Worm (Caenorhabditis elegans) whole organism, L4 larva: ENCODE data around the gene dyf-6.

Source experiments
- F10B5.3 ChIP-seq: sonication (generic microtip); optimal IDR thresholded peaks from 2 replicates; lab custom pipeline; 2016; ENCODE audit warnings: mild to moderate bottlenecking, missing genetic modification characterization, missing compliant biosample characterization
- F26F4.8 ChIP-seq: fragments of 200-800 bp; sonication (Bioruptor generic); conservative IDR thresholded peaks from 2 replicates; pipeline ENCODE4 v1.3.6; 2022; ENCODE audit warnings: missing genetic modification characterization, missing compliant biosample characterization
- F49E8.2 ChIP-seq: sonication (generic microtip); optimal IDR thresholded peaks from 2 replicates; lab custom pipeline; 2016; ENCODE audit warnings: missing compliant biosample characterization, mild to moderate bottlenecking, missing genetic modification characterization, borderline replicate concordance
- Y105C5A.15 ChIP-seq: fragments of 200-800 bp; sonication (Bioruptor generic); IDR thresholded peaks from 2 replicates; pipeline ENCODE4 v1.3.6; 2022; ENCODE audit warnings: missing genetic modification characterization, missing compliant biosample characterization
- Y75B8A.6 ChIP-seq: fragments of 200-800 bp; sonication (Bioruptor generic); IDR thresholded peaks from 2 replicates; pipeline ENCODE4 v1.3.6; 2022; ENCODE audit warnings: missing genetic modification reagents, missing genetic modification characterization, missing compliant biosample characterization
- ZK337.2 ChIP-seq: fragments of 200-800 bp; sonication (Bioruptor generic); IDR thresholded peaks from 2 replicates; pipeline ENCODE4 v1.3.6; 2022; ENCODE audit warnings: missing genetic modification reagents, missing genetic modification characterization, missing compliant biosample characterization
- aha-1 ChIP-seq: fragments of 150-350 bp; peaks from one replicate; lab custom pipeline; 2014; ENCODE audit warnings: missing biosample characterization, missing genetic modification characterization
- ceh-28 ChIP-seq: fragments of 150-350 bp; optimal IDR thresholded peaks from 2 replicates; lab custom pipeline; 2014; ENCODE audit warnings: missing biosample characterization, missing genetic modification reagents, missing genetic modification characterization
- daf-16 ChIP-seq, 3 experiments: sonication (generic microtip); optimal IDR thresholded peaks; 2 replicates each; lab custom pipeline; 2016 to 2017; ENCODE audit warnings: missing genetic modification characterization in 3 of 3, missing genetic modification reagents in 3 of 3, mild to moderate bottlenecking in 2 of 3, missing compliant biosample characterization in 2 of 3, missing biosample characterization in 1 of 3, moderate library complexity in 1 of 3
- dmd-8 ChIP-seq: fragments of 200-800 bp; sonication (Bioruptor generic); IDR thresholded peaks from 2 replicates; pipeline ENCODE4 v1.3.6; 2022; ENCODE audit warnings: missing genetic modification characterization, missing compliant biosample characterization
- dpl-1 ChIP-seq: fragments of 150-350 bp; optimal IDR thresholded peaks from 2 replicates; lab custom pipeline; 2014; ENCODE audit warnings: missing biosample characterization, missing genetic modification reagents, missing genetic modification characterization
- egl-27 ChIP-seq: sonication (generic microtip); optimal IDR thresholded peaks from 3 replicates; lab custom pipeline; 2017; ENCODE audit warnings: missing biosample characterization, missing genetic modification reagents, missing genetic modification characterization
- egl-43 ChIP-seq: fragments of 200-800 bp; sonication (Bioruptor generic); IDR thresholded peaks from 2 replicates; pipeline ENCODE4 v1.3.6; 2022; ENCODE audit warnings: missing genetic modification reagents, missing genetic modification characterization, missing compliant biosample characterization
- gei-8 ChIP-seq: fragments of 200-800 bp; sonication (Bioruptor generic); optimal IDR thresholded peaks from 2 replicates; lab custom pipeline; 2018; ENCODE audit warnings: mild to moderate bottlenecking, missing genetic modification characterization, missing compliant biosample characterization
- hif-1 ChIP-seq, 2 experiments: sonication (generic microtip); optimal IDR thresholded peaks; 2 replicates each; lab custom pipeline; 2016 to 2017; ENCODE audit warnings: missing compliant biosample characterization in 2 of 2, missing genetic modification characterization in 2 of 2, missing genetic modification reagents in 2 of 2, missing genotype in 2 of 2, mild to moderate bottlenecking in 1 of 2
- lim-7 ChIP-seq: fragments of 200-800 bp; sonication (Bioruptor generic); IDR thresholded peaks from 2 replicates; pipeline ENCODE4 v1.3.6; 2022; ENCODE audit warnings: missing genetic modification characterization, missing compliant biosample characterization
- lin-1 ChIP-seq: fragments of 200-800 bp; sonication (Bioruptor generic); IDR thresholded peaks from 2 replicates; pipeline ENCODE4 v1.3.6; 2022; ENCODE audit warnings: missing genetic modification reagents, missing genetic modification characterization, missing compliant biosample characterization
- lin-13 ChIP-seq: fragments of 150-350 bp; optimal IDR thresholded peaks from 2 replicates; lab custom pipeline; 2014; ENCODE audit warnings: missing biosample characterization, missing genetic modification reagents, missing genetic modification characterization
- lin-15B ChIP-seq: fragments of 150-350 bp; sonication (generic microtip); optimal IDR thresholded peaks from 3 replicates; lab custom pipeline; 2014; ENCODE audit warnings: missing biosample characterization, missing genetic modification characterization
- lin-38 ChIP-seq: fragments of 200-800 bp; sonication (Bioruptor generic); IDR thresholded peaks from 2 replicates; pipeline ENCODE4 v1.3.6; 2022; ENCODE audit warnings: missing genetic modification reagents, missing genetic modification characterization, missing compliant biosample characterization
- mdl-1 ChIP-seq, 2 experiments: fragments of 150-350 bp in 1 of 2; sonication (generic microtip) in 1 of 2; optimal IDR thresholded peaks; 2 replicates each; lab custom pipeline; 2014 to 2017; ENCODE audit warnings: missing biosample characterization in 2 of 2, missing genetic modification characterization in 2 of 2
- mxl-2 ChIP-seq: fragments of 200-800 bp; sonication (Bioruptor generic); conservative IDR thresholded peaks from 2 replicates; pipeline ENCODE4 v1.3.6; 2022; ENCODE audit warnings: missing genetic modification reagents, missing genetic modification characterization, missing compliant biosample characterization
- nhr-102 ChIP-seq: sonication (generic microtip); optimal IDR thresholded peaks from 2 replicates; lab custom pipeline; 2016; ENCODE audit warnings: mild to moderate bottlenecking, missing genetic modification characterization, moderate library complexity, missing compliant biosample characterization
- nhr-11 ChIP-seq: fragments of 150-350 bp; optimal IDR thresholded peaks from 2 replicates; lab custom pipeline; 2014; ENCODE audit warnings: missing biosample characterization, missing genetic modification characterization
- nhr-237 ChIP-seq: sonication (generic microtip); optimal IDR thresholded peaks from 2 replicates; lab custom pipeline; 2017; ENCODE audit warnings: missing biosample characterization, missing genetic modification characterization
- nhr-42 ChIP-seq: fragments of 200-800 bp; sonication (Bioruptor generic); IDR thresholded peaks from 2 replicates; pipeline ENCODE4 v1.3.6; 2022; ENCODE audit warnings: missing genetic modification characterization, missing compliant biosample characterization
- pqm-1 ChIP-seq: sonication (generic microtip); optimal IDR thresholded peaks from 2 replicates; lab custom pipeline; 2017; ENCODE audit warnings: missing biosample characterization, missing genetic modification characterization
- sdz-12 ChIP-seq: fragments of 200-800 bp; sonication (Bioruptor generic); optimal IDR thresholded peaks from 2 replicates; lab custom pipeline; 2018; ENCODE audit warnings: mild to moderate bottlenecking, missing genetic modification characterization, missing compliant biosample characterization
- set-16 ChIP-seq: fragments of 200-800 bp; sonication (Bioruptor generic); IDR thresholded peaks from 2 replicates; pipeline ENCODE4 v1.3.6; 2022; ENCODE audit warnings: missing genetic modification reagents, missing genetic modification characterization, missing compliant biosample characterization
- spr-3 ChIP-seq: fragments of 200-800 bp; sonication (Bioruptor generic); optimal IDR thresholded peaks from 2 replicates; lab custom pipeline; 2018; ENCODE audit warnings: mild to moderate bottlenecking, missing genetic modification characterization, missing compliant biosample characterization
- unc-130 ChIP-seq: sonication (generic microtip); optimal IDR thresholded peaks from 2 replicates; lab custom pipeline; 2016; ENCODE audit warnings: missing genetic modification reagents, missing genetic modification characterization, missing compliant biosample characterization
- unc-39 ChIP-seq: sonication (generic microtip); optimal IDR thresholded peaks from 2 replicates; lab custom pipeline; 2017; ENCODE audit warnings: missing biosample characterization, missing genetic modification characterization
- vab-7 ChIP-seq: fragments of 200-800 bp; sonication (Bioruptor generic); IDR thresholded peaks from 2 replicates; pipeline ENCODE4 v1.3.6; 2022; ENCODE audit warnings: missing genetic modification reagents, missing genetic modification characterization, missing compliant biosample characterization

The dyf-6 gene

DNA sequence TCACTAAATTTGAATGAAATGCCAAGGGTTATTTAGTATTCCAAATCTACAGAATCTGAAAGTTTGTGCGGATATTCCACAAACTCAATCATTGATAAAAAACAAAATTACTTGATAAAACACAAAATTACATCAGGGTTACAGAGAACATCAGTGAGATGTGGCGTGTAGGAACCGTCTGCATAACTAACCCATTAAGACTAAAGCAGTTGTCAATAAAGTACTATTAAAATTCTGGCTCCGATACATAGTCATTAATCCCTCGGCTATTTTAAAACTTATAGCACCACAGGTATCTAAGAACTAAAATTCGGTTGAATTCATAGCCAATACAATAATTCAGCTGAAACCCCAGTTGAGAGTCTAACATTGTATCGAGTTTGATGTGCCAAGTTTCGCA, 47.5 kb downstream of the dyf-6 start (continued):
- TF ChIP-seq vab-7 (GFP tag; lab: Robert Waterston, UW) (no peak), hif-1 (tag; optimal IDR thresholded peaks at IDR 0.05; lab: Kevin White, UChicago) (no peak), ZK337.2 (GFP tag; lab: Robert Waterston, UW) (no peak), nhr-237 (no peak)
- TF ChIP-seq, all 104 proteins: peak for 13

ce11 chrX:10338100-10338499, 48.2 kb downstream of the dyf-6 start, which contains the start of gene cut-5:
cut-5 (minus strand) TSS chrX:10338200.
- TF ChIP-seq lin-15B (tag; lab: Kevin White, UChicago) (no peak), F10B5.3 (tag; lab: Kevin White, UChicago) (no peak), Y105C5A.15 (no peak), lin-1 (no peak), F26F4.8 (GFP tag; lab: Robert Waterston, UW) (no peak), nhr-11 (tag; lab: Kevin White, UChicago) (no peak), Y75B8A.6 (GFP tag; lab: Robert Waterston, UW) (no peak), unc-39 (tag; lab: Kevin White, UChicago) (no peak), lin-38 (no peak), dpl-1 (GFP tag; lab: Kevin White, UChicago) (no peak), lim-7 (no peak), daf-16 (GFP tag; optimal IDR thresholded peaks at IDR 0.05; lab: Kevin White, UChicago) (no peak), daf-16 (tag; optimal IDR thresholded peaks at IDR 0.05; lab: Kevin White, UChicago) (no peak), spr-3 (GFP tag; lab: Kevin White, UChicago) (no peak), pqm-1 (tag; lab: Kevin White, UChicago) (no peak), lin-13 (GFP tag; lab: Kevin White, UChicago) (no peak), F49E8.2 (tag; lab: Kevin White, UChicago) (no peak)
- TF ChIP-seq, all 104 proteins: peak for 0

ce11 chrX:10336592-10336991, 49.7 kb downstream of the dyf-6 start:
- TF ChIP-seq egl-43 (GFP tag; lab: Robert Waterston, UW) (peak; percentile 59; the same call in 1 of the 2 replicates), ceh-28 (tag; lab: Kevin White, UChicago) (no peak), aha-1 (peak; percentile 72), F26F4.8 (GFP tag; lab: Robert Waterston, UW) (0 out of 2 replicates have a peak, but pooled peaks have one; percentile 53), set-16 (GFP tag; lab: Robert Waterston, UW) (peak; percentile 66), gei-8 (GFP tag; lab: Kevin White, UChicago) (no peak)

DNA sequence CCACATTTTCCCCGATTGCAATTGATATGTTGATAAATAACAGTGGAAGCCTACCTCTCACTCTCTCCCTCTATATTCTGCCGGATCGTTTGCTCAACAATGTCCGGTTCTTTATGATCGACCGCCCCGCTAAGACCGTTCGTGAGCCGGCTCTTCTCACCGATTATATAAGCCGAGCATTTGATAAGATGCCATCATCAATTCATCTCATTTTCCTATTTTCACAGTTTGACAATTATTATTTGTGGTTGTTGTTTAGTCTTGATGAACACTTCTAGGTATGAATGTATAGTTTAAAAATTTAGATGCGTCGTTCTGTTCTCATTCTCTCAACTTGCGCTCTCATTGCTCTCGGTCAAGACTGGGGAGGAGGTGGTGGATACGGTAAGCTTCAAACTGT, 50.2 kb downstream of the dyf-6 start, which contains the start of gene idpa-3:
Gene idpa-3, plus strand, starts transcription at position 301 of the 400 bp plus-strand sequence.
- TF ChIP-seq daf-16 (GFP tag; optimal IDR thresholded peaks at IDR 0.05; lab: Kevin White, UChicago) (no peak), daf-16 (tag; optimal IDR thresholded peaks at IDR 0.05; lab: Kevin White, UChicago) (no peak), mxl-2 (GFP tag; lab: Robert Waterston, UW) (no peak), mdl-1 (tag; optimal IDR thresholded peaks at IDR 0.05; lab: Kevin White, UChicago) (no peak), nhr-42 (GFP tag; lab: Robert Waterston, UW) (no peak), F26F4.8 (GFP tag; lab: Robert Waterston, UW) (no peak), egl-27 (tag; lab: Kevin White, UChicago) (no peak), dmd-8 (no peak), nhr-102 (tag; lab: Kevin White, UChicago) (no peak), unc-130 (GFP tag; lab: Kevin White, UChicago) (no peak), sdz-12 (GFP tag; lab: Kevin White, UChicago) (no peak)
- TF ChIP-seq, all 104 proteins: peak for 0
